Worm (Caenorhabditis elegans): ENCODE data around the gene mrps-21.

- TF ChIP-seq ceh-24 (tag; optimal IDR thresholded peaks at IDR 0.05) (no peak), C38D4.7 (GFP tag; optimal IDR thresholded peaks at IDR 0.05) (no peak), ztf-16 (tag; optimal IDR thresholded peaks at IDR 0.05) (no peak), syd-9 (tag; optimal IDR thresholded peaks at IDR 0.05) (no peak), ceh-2 (tag; optimal IDR thresholded peaks at IDR 0.05) (no peak), ahr-1 (tag; optimal IDR thresholded peaks at IDR 0.05) (no peak), ceh-9 (tag; optimal IDR thresholded peaks at IDR 0.05) (no peak), ttx-3 (tag; optimal IDR thresholded peaks at IDR 0.05) (no peak), tbx-2 (tag; optimal IDR thresholded peaks at IDR 0.05) (no peak)
Measured at ce11 chrIV:4686291-4686830, 27.0 kb upstream of the mrps-21 start.

All from whole organism, late embryonic.